Worm (Caenorhabditis elegans) whole organism, L2 larva: Measurements from ENCODE around the gene srx-110.

ENCODE experiments used
- elt-3 ChIP-seq: sonication (generic microtip); optimal IDR thresholded peaks from 2 replicates; lab custom pipeline; 2017; ENCODE audit warnings: missing biosample characterization, missing genetic modification characterization
- lin-13 ChIP-seq: fragments of 150-350 bp; optimal IDR thresholded peaks from 2 replicates; lab custom pipeline; 2014; ENCODE audit warnings: missing biosample characterization, missing genetic modification reagents, missing genetic modification characterization
- lsy-2 ChIP-seq, 2 experiments: fragments of 150-350 bp in 1 of 2; sonication (generic microtip) in 1 of 2; optimal IDR thresholded peaks; 2 replicates each; lab custom pipeline; 2014 to 2017; ENCODE audit warnings: missing biosample characterization in 2 of 2, missing genetic modification characterization in 2 of 2
- nhr-11 ChIP-seq: fragments of 150-350 bp; optimal IDR thresholded peaks from 2 replicates; lab custom pipeline; 2014; ENCODE audit warnings: missing biosample characterization, missing genetic modification characterization
- sma-9 ChIP-seq, 2 experiments: fragments of 150-350 bp in 1 of 2; sonication (generic microtip) in 1 of 2; optimal IDR thresholded peaks; 2 replicates each; lab custom pipeline; 2014 to 2016; ENCODE audit warnings: missing genetic modification characterization in 2 of 2, mild to moderate bottlenecking in 1 of 2, missing biosample characterization in 1 of 2, missing compliant biosample characterization in 1 of 2, missing genetic modification reagents in 1 of 2, moderate library complexity in 1 of 2
- unc-55 ChIP-seq: fragments of 150-350 bp; sonication (generic microtip); optimal IDR thresholded peaks from 3 replicates; lab custom pipeline; 2014; ENCODE audit warnings: missing biosample characterization, missing genetic modification reagents, missing genetic modification characterization

ce11 chrII:3714595-3714994 is 5.2 kb downstream of the srx-110 start, which contains the start of gene srh-100:
- TF ChIP-seq unc-55 (no peak), lin-13 (GFP tag; lab: Kevin White, UChicago) (no peak), sma-9 (GFP tag; optimal IDR thresholded peaks at IDR 0.05; lab: Kevin White, UChicago) (no peak), sma-9 (tag; optimal IDR thresholded peaks at IDR 0.05; lab: Kevin White, UChicago) (no peak), nhr-11 (tag; lab: Kevin White, UChicago) (no peak), elt-3 (tag; lab: Kevin White, UChicago) (no peak), lsy-2 (tag; optimal IDR thresholded peaks at IDR 0.05; lab: Kevin White, UChicago) (no peak)
